Fruit fly (Drosophila melanogaster) whole organism, embryonic: ENCODE data around the gene puc.

Experiments
- B-H2 ChIP-seq: fragments of 200-800 bp; sonication (Bioruptor generic); optimal IDR thresholded peaks from 2 replicates; lab custom pipeline; 2018; ENCODE audit warnings: missing biosample characterization, mild to moderate bottlenecking, missing genetic modification characterization
- CG10147 ChIP-seq: fragments of 200-800 bp; sonication (Bioruptor generic); optimal IDR thresholded peaks from 2 replicates; lab custom pipeline; 2019; ENCODE audit warnings: missing biosample characterization, mild to moderate bottlenecking, missing genetic modification characterization, moderate library complexity
- CG10979 ChIP-seq: fragments of 200-800 bp; sonication (Bioruptor generic); optimal IDR thresholded peaks from 2 replicates; lab custom pipeline; 2018; ENCODE audit warnings: missing biosample characterization, mild to moderate bottlenecking, missing genetic modification characterization, moderate library complexity
- CG11696 ChIP-seq: fragments of 200-800 bp; sonication (Bioruptor generic); IDR thresholded peaks from 2 replicates; pipeline ENCODE4 v1.3.6; 2022; ENCODE audit warnings: missing biosample characterization, missing genetic modification characterization
- CG12071 ChIP-seq: fragments of 200-800 bp; sonication (Bioruptor generic); optimal IDR thresholded peaks from 3 replicates; lab custom pipeline; 2018; ENCODE audit warnings: missing biosample characterization, mild to moderate bottlenecking, missing genetic modification characterization
- CG12299 ChIP-seq: fragments of 200-800 bp; sonication (Bioruptor generic); optimal IDR thresholded peaks from 2 replicates; lab custom pipeline; 2018; ENCODE audit warnings: missing biosample characterization, mild to moderate bottlenecking, missing genetic modification characterization
- CG13296 ChIP-seq: fragments of 200-800 bp; sonication (Bioruptor generic); optimal IDR thresholded peaks from 3 replicates; lab custom pipeline; 2018; ENCODE audit warnings: missing biosample characterization, mild to moderate bottlenecking, missing genetic modification characterization
- CG18262 ChIP-seq: fragments of 200-800 bp; optimal IDR thresholded peaks from 3 replicates; lab custom pipeline; 2019; ENCODE audit warnings: missing biosample characterization, mild to moderate bottlenecking, missing genetic modification characterization, moderate library complexity
- CG2116 ChIP-seq: fragments of 200-800 bp; sonication (Bioruptor generic); optimal IDR thresholded peaks from 3 replicates; lab custom pipeline; 2018; ENCODE audit warnings: missing biosample characterization, mild to moderate bottlenecking, missing genetic modification characterization
- CG2120 ChIP-seq: fragments of 200-800 bp; sonication (Bioruptor generic); optimal IDR thresholded peaks from 3 replicates; lab custom pipeline; 2016; ENCODE audit warnings: missing biosample characterization, missing genetic modification characterization
- CG2875 ChIP-seq: fragments of 200-800 bp; sonication (Bioruptor generic); optimal IDR thresholded peaks from 2 replicates; lab custom pipeline; 2017; ENCODE audit warnings: missing biosample characterization, mild to moderate bottlenecking, missing genetic modification characterization, missing genetic modification reagents
- CG2889 ChIP-seq: fragments of 200-800 bp; sonication (Bioruptor generic); IDR thresholded peaks from 3 replicates; pipeline ENCODE4 v1.3.6; 2022; ENCODE audit warnings: missing biosample characterization, missing genetic modification characterization
- CG31365 ChIP-seq: fragments of 200-800 bp; sonication (Bioruptor generic); optimal IDR thresholded peaks from 2 replicates; lab custom pipeline; 2018; ENCODE audit warnings: missing biosample characterization, mild to moderate bottlenecking, missing genetic modification characterization
- CG3995 ChIP-seq: fragments of 200-800 bp; sonication (Bioruptor generic); optimal IDR thresholded peaks from 3 replicates; lab custom pipeline; 2016; ENCODE audit warnings: missing biosample characterization, missing genetic modification characterization
- CG5180 ChIP-seq: fragments of 200-800 bp; sonication (Bioruptor generic); optimal IDR thresholded peaks from 3 replicates; lab custom pipeline; 2017; ENCODE audit warnings: missing biosample characterization, missing genetic modification characterization, mild to moderate bottlenecking, moderate library complexity, missing genetic modification reagents
- CG6765 ChIP-seq: fragments of 200-800 bp; sonication (Bioruptor generic); optimal IDR thresholded peaks from 3 replicates; lab custom pipeline; 2017; ENCODE audit warnings: missing biosample characterization, mild to moderate bottlenecking, missing genetic modification characterization
- CG7271 ChIP-seq: fragments of 200-800 bp; sonication (Bioruptor generic); optimal IDR thresholded peaks from 2 replicates; lab custom pipeline; 2018; ENCODE audit warnings: missing biosample characterization, mild to moderate bottlenecking, missing genetic modification characterization, moderate library complexity
- CG7839 ChIP-seq: fragments of 200-800 bp; sonication (Bioruptor generic); optimal IDR thresholded peaks from 3 replicates; lab custom pipeline; 2018; ENCODE audit warnings: missing biosample characterization, mild to moderate bottlenecking, missing genetic modification characterization, moderate library complexity
- CG8944 ChIP-seq: fragments of 200-800 bp; sonication (Bioruptor generic); optimal IDR thresholded peaks from 3 replicates; lab custom pipeline; 2016; ENCODE audit warnings: missing biosample characterization, missing genetic modification characterization
- CHES-1-like ChIP-seq: fragments of 200-800 bp; sonication (Bioruptor generic); optimal IDR thresholded peaks from 2 replicates; lab custom pipeline; 2016; ENCODE audit warnings: missing biosample characterization, missing genetic modification characterization
- CrebB ChIP-seq: fragments of 200-800 bp; sonication (Bioruptor generic); optimal IDR thresholded peaks from 3 replicates; lab custom pipeline; 2018; ENCODE audit warnings: missing biosample characterization, mild to moderate bottlenecking, missing genetic modification characterization
- D19A ChIP-seq: fragments of 200-800 bp; optimal IDR thresholded peaks from 3 replicates; lab custom pipeline; 2019; ENCODE audit warnings: missing biosample characterization, mild to moderate bottlenecking, missing genetic modification characterization, moderate library complexity
- Fer3 ChIP-seq: fragments of 200-800 bp; sonication (Bioruptor generic); optimal IDR thresholded peaks from 2 replicates; lab custom pipeline; 2018; ENCODE audit warnings: missing biosample characterization, mild to moderate bottlenecking, missing genetic modification characterization, moderate library complexity
- HLH4C ChIP-seq: fragments of 200-800 bp; sonication (Bioruptor generic); IDR thresholded peaks from 3 replicates; pipeline ENCODE4 v1.3.6; 2022; ENCODE audit warnings: missing biosample characterization, missing genetic modification characterization; ENCODE audit not compliant: partially characterized antibody
- HLH54F ChIP-seq: fragments of 200-800 bp; sonication (Bioruptor generic); optimal IDR thresholded peaks from 3 replicates; lab custom pipeline; 2016; ENCODE audit warnings: missing biosample characterization, missing genetic modification characterization
- HLHmδ ChIP-seq: fragments of 200-800 bp; sonication (Bioruptor generic); optimal IDR thresholded peaks from 2 replicates; lab custom pipeline; 2018; ENCODE audit warnings: missing biosample characterization, mild to moderate bottlenecking, missing genetic modification characterization, moderate library complexity
- HmgZ ChIP-seq: fragments of 200-800 bp; sonication (Bioruptor generic); optimal IDR thresholded peaks from 2 replicates; lab custom pipeline; 2018; ENCODE audit warnings: missing biosample characterization, mild to moderate bottlenecking, missing genetic modification characterization
- Myb ChIP-seq: fragments of 200-800 bp; sonication (Bioruptor generic); optimal IDR thresholded peaks from 2 replicates; lab custom pipeline; 2016; ENCODE audit warnings: missing biosample characterization, missing genetic modification characterization
- Side ChIP-seq: fragments of 200-800 bp; sonication (Bioruptor generic); optimal IDR thresholded peaks from 2 replicates; lab custom pipeline; 2016; ENCODE audit warnings: missing biosample characterization, missing genetic modification characterization
- Stat92E ChIP-seq, 3 experiments: fragments of >200 bp in 2 of 3; fragments of 200-800 bp in 1 of 3; sonication (Bioruptor generic) in 1 of 3; optimal IDR thresholded peaks; 2 replicates each; lab custom pipeline; 2017 to 2019; ENCODE audit warnings: missing biosample characterization in 3 of 3, missing genetic modification characterization in 3 of 3, mild to moderate bottlenecking in 1 of 3, moderate library complexity in 1 of 3
- bsh ChIP-seq, 2 experiments: fragments of 200-800 bp; sonication (Bioruptor generic); optimal IDR thresholded peaks; 2 replicates each; lab custom pipeline; 2017 to 2018; ENCODE audit warnings: mild to moderate bottlenecking in 2 of 2, missing biosample characterization in 2 of 2, missing genetic modification characterization in 2 of 2, moderate library complexity in 1 of 2
- cato ChIP-seq: fragments of 200-800 bp; sonication (Bioruptor generic); optimal IDR thresholded peaks from 2 replicates; lab custom pipeline; 2016; ENCODE audit warnings: missing biosample characterization, missing genetic modification characterization, borderline replicate concordance
- ems ChIP-seq: fragments of 200-800 bp; sonication (Bioruptor generic); optimal IDR thresholded peaks from 3 replicates; lab custom pipeline; 2016; ENCODE audit warnings: missing biosample characterization, missing genetic modification characterization
- eve ChIP-seq, 2 experiments: fragments of >200 bp; optimal IDR thresholded peaks; 2 replicates each; lab custom pipeline; 2017; ENCODE audit warnings: missing biosample characterization in 2 of 2, missing genetic modification characterization in 2 of 2
- exex ChIP-seq: fragments of 200-800 bp; sonication (Bioruptor generic); optimal IDR thresholded peaks from 4 replicates; lab custom pipeline; 2018; ENCODE audit warnings: missing biosample characterization, mild to moderate bottlenecking, missing genetic modification characterization, moderate library complexity
- jumu ChIP-seq: fragments of 200-800 bp; sonication (Bioruptor generic); optimal IDR thresholded peaks from 3 replicates; lab custom pipeline; 2016; ENCODE audit warnings: missing biosample characterization, missing genetic modification characterization
- kay ChIP-seq: fragments of 200-800 bp; sonication (Bioruptor generic); optimal IDR thresholded peaks from 2 replicates; lab custom pipeline; 2016; ENCODE audit warnings: missing biosample characterization, missing genetic modification characterization
- lbe ChIP-seq: fragments of 200-800 bp; sonication (Bioruptor generic); optimal IDR thresholded peaks from 2 replicates; lab custom pipeline; 2016; ENCODE audit warnings: missing biosample characterization, mild to moderate bottlenecking, missing genetic modification characterization
- mam ChIP-seq: fragments of 200-800 bp; sonication (Bioruptor generic); optimal IDR thresholded peaks from 3 replicates; lab custom pipeline; 2016; ENCODE audit warnings: missing biosample characterization, missing genetic modification characterization
- nom ChIP-seq: fragments of 200-800 bp; sonication (Bioruptor generic); optimal IDR thresholded peaks from 2 replicates; lab custom pipeline; 2017; ENCODE audit warnings: missing biosample characterization, missing genetic modification characterization, mild to moderate bottlenecking, moderate library complexity, missing genetic modification reagents
- oc ChIP-seq: fragments of 200-800 bp; sonication (Bioruptor generic); optimal IDR thresholded peaks from 2 replicates; lab custom pipeline; 2018; ENCODE audit warnings: missing biosample characterization, mild to moderate bottlenecking, missing genetic modification characterization, moderate library complexity
- onecut ChIP-seq: fragments of 200-800 bp; sonication (Bioruptor generic); IDR thresholded peaks from 2 replicates; pipeline ENCODE4 v1.3.6; 2022; ENCODE audit warnings: missing biosample characterization, missing genetic modification characterization
- repo ChIP-seq: fragments of 200-800 bp; sonication (Bioruptor generic); optimal IDR thresholded peaks from 2 replicates; lab custom pipeline; 2016; ENCODE audit warnings: missing biosample characterization, missing genetic modification characterization
- rib ChIP-seq: fragments of 200-800 bp; sonication (Bioruptor generic); IDR thresholded peaks from 2 replicates; pipeline ENCODE4 v1.3.6; 2022; ENCODE audit warnings: missing biosample characterization, missing genetic modification characterization
- scrt ChIP-seq: fragments of 200-800 bp; sonication (Bioruptor generic); optimal IDR thresholded peaks from 2 replicates; lab custom pipeline; 2018; ENCODE audit warnings: missing biosample characterization, mild to moderate bottlenecking, missing genetic modification characterization, moderate library complexity
- sens ChIP-seq: fragments of 200-800 bp; sonication (Bioruptor generic); peaks from one replicate; lab custom pipeline; 2016; ENCODE audit warnings: missing biosample characterization, missing genetic modification characterization
- sens-2 ChIP-seq: fragments of 200-800 bp; sonication (Bioruptor generic); IDR thresholded peaks from 2 replicates; pipeline ENCODE4 v1.3.6; 2022; ENCODE audit warnings: missing biosample characterization, missing genetic modification characterization
- shn ChIP-seq: fragments of 200-800 bp; sonication (Bioruptor generic); optimal IDR thresholded peaks from 3 replicates; lab custom pipeline; 2016; ENCODE audit warnings: missing biosample characterization, missing genetic modification characterization
- slou ChIP-seq: fragments of 200-800 bp; sonication (Bioruptor generic); optimal IDR thresholded peaks from 3 replicates; lab custom pipeline; 2016; ENCODE audit warnings: missing biosample characterization, missing genetic modification characterization
- zen ChIP-seq: fragments of 200-800 bp; sonication (Bioruptor generic); optimal IDR thresholded peaks from 3 replicates; lab custom pipeline; 2018; ENCODE audit warnings: missing biosample characterization, mild to moderate bottlenecking, missing genetic modification characterization, moderate library complexity

puc gene

DNA sequence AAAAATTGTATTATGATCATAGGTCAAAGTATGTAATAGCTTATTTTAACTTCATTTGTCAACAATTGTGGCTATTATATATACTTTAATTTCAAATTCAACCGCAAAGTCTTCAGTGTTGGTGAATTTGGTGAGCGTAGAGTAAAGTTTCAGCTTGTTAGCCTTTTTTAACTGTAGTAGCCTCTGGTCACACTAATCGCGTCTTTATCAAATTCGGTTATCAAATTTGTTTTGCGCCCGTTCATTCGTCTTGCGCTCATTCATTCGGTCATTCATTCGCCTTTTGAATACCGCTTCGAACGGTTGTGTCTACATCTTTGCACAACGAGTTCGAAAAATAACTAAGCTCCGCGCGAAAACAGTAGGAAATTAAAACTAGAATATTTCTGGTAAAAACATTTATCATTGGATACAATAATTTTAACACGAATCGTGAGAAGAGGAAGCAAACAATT lies at the start of gene puc (continued):
- peak; percentile 64 for TF ChIP-seq ems (GFP tag; lab: Kevin White, UChicago)
- peak; percentile 47 for TF ChIP-seq D19A
- TF ChIP-seq zen: peak; percentile 49
- TF ChIP-seq rib (GFP tag; lab: Robert Waterston, UW): no peak
- no peak for TF ChIP-seq CG2889
- no peak for TF ChIP-seq CG8944 (GFP tag; lab: Kevin White, UChicago)
- peak; percentile 18 for TF ChIP-seq CG7839 (tag; lab: Kevin White, UChicago)
- TF ChIP-seq HLH4C (GFP tag; lab: Robert Waterston, UW): no peak
- TF ChIP-seq sens-2 (GFP tag; lab: Robert Waterston, UW): no peak
- TF ChIP-seq Stat92E (GFP tag; optimal IDR thresholded peaks at IDR 0.05; lab: Kevin White, UChicago): peak in 1 of 3 experiments; percentile 50
- peak; percentile 15 for TF ChIP-seq CG3995 (GFP tag; lab: Kevin White, UChicago)
- TF ChIP-seq CG13296 (GFP tag; lab: Kevin White, UChicago): peak; percentile 44
- TF ChIP-seq onecut (GFP tag; lab: Robert Waterston, UW): peak; percentile 15; the same call in 1 of the 2 replicates
- peak; percentile 30 for TF ChIP-seq CG2120 (GFP tag; lab: Kevin White, UChicago)
- TF ChIP-seq nom (GFP tag; lab: Kevin White, UChicago): peak; percentile 68
- peak; percentile 3 for TF ChIP-seq CG18262 (tag; lab: Kevin White, UChicago)
- TF ChIP-seq sens (GFP tag; lab: Kevin White, UChicago): peak; percentile 79
- no peak for TF ChIP-seq lbe (GFP tag; lab: Kevin White, UChicago)
- no peak for TF ChIP-seq slou (GFP tag; lab: Kevin White, UChicago)
- TF ChIP-seq mam: peak; percentile 25
- no peak for TF ChIP-seq cato (GFP tag; lab: Kevin White, UChicago)
- TF ChIP-seq CG2116 (GFP tag; lab: Kevin White, UChicago): peak; percentile 24
- TF ChIP-seq CG10979: peak; percentile 26
- TF ChIP-seq exex (tag; lab: Kevin White, UChicago): peak; percentile 44
- TF ChIP-seq jumu (GFP tag; lab: Kevin White, UChicago): no peak
- peak; percentile 20 for TF ChIP-seq oc (tag; lab: Kevin White, UChicago)
- peak; percentile 77 for TF ChIP-seq Myb (GFP tag; lab: Kevin White, UChicago)
- peak; percentile 42 for TF ChIP-seq CG2875
- peak; percentile 48 for TF ChIP-seq CHES-1-like
- peak; percentile 56 for TF ChIP-seq scrt
- peak; percentile 42 for TF ChIP-seq CG5180 (GFP tag; lab: Kevin White, UChicago)
- TF ChIP-seq Fer3 (tag; lab: Kevin White, UChicago): peak; percentile 51
- peak in 1 of 2 experiments; percentile 58 for TF ChIP-seq eve (GFP tag; optimal IDR thresholded peaks at IDR 0.05; lab: Kevin White, UChicago)
- TF ChIP-seq CG7271 (tag; lab: Kevin White, UChicago): no peak
- TF ChIP-seq CG10147 (GFP tag; lab: Kevin White, UChicago): peak; percentile 25
- TF ChIP-seq repo (GFP tag; lab: Kevin White, UChicago): peak; percentile 53
- TF ChIP-seq CG11696 (GFP tag; lab: Robert Waterston, UW): no peak
- peak; percentile 5 for TF ChIP-seq kay
- TF ChIP-seq CrebB: peak; percentile 58
- TF ChIP-seq HLH54F (GFP tag; lab: Kevin White, UChicago): no peak
- TF ChIP-seq B-H2 (GFP tag; lab: Kevin White, UChicago): peak; percentile 39
- TF ChIP-seq Side (GFP tag; lab: Kevin White, UChicago): peak; percentile 49
- TF ChIP-seq bsh (GFP tag; optimal IDR thresholded peaks at IDR 0.05; lab: Kevin White, UChicago): peak in 1 of 2 experiments; percentile 13
- TF ChIP-seq HLHmδ (GFP tag; lab: Kevin White, UChicago): peak; percentile 68
- peak; percentile 40 for TF ChIP-seq shn (GFP tag; lab: Kevin White, UChicago)
- TF ChIP-seq HmgZ (tag; lab: Kevin White, UChicago): peak; percentile 49
- TF ChIP-seq CG12299: peak; percentile 33
- TF ChIP-seq CG6765 (GFP tag; lab: Kevin White, UChicago): peak; percentile 9
- no peak for TF ChIP-seq CG31365
- TF ChIP-seq CG12071 (GFP tag; lab: Kevin White, UChicago): peak; percentile 71
